Worm (Caenorhabditis elegans): Measurements from ENCODE around the gene gcc-2.

DNA sequence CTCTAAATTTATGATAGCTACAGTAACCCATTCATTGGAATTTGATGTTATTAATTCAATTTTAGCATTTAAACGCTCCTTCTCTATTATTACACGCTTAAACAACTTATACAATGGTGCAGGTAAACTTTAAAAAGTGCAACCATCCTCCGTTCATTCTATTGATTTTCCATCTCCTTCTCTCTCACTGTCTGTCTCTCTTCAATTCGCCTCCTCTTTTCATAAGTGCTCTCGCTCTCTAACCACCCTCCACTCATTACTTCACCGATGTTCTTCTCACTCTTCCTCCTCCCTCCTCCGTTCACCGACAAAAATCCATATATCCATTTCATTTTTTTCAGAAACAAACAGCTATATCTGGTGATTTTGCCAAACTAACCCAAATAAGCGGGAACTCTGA, 4.2 kb upstream of the gcc-2 start, which contains the start of gene cbp-1:
- no peak for TF ChIP-seq ama-1 (optimal IDR thresholded peaks at IDR 0.05)
- TF ChIP-seq ets-4 (tag; optimal IDR thresholded peaks at IDR 0.05), result no peak
- no peak for TF ChIP-seq nhr-11 (tag; optimal IDR thresholded peaks at IDR 0.05)
- peak; percentile 57 for TF ChIP-seq nfya-1 (tag; optimal IDR thresholded peaks at IDR 0.05)
- TF ChIP-seq hlh-30 (tag; optimal IDR thresholded peaks at IDR 0.05; ENCODE audit: insufficient read depth), result no peak
- TF ChIP-seq ceh-22 (tag; optimal IDR thresholded peaks at IDR 0.05), result no peak
- peak; percentile 32 for TF ChIP-seq unc-55 (GFP tag; optimal IDR thresholded peaks at IDR 0.05)
- no peak for TF ChIP-seq tbx-2 (tag; optimal IDR thresholded peaks at IDR 0.05)
- no peak for TF ChIP-seq fkh-10 (GFP tag; optimal IDR thresholded peaks at IDR 0.05)
- no peak for TF ChIP-seq pag-3 (tag; optimal IDR thresholded peaks at IDR 0.05; ENCODE audit: borderline replicate concordance)
